Worm (Caenorhabditis elegans) whole organism, L4 larva: ENCODE data around the gene grd-8.

Experiments
- F10B5.3 ChIP-seq: sonication (generic microtip); optimal IDR thresholded peaks from 2 replicates; lab custom pipeline; 2016; ENCODE audit warnings: mild to moderate bottlenecking, missing genetic modification characterization, missing compliant biosample characterization
- aha-1 ChIP-seq: fragments of 150-350 bp; peaks from one replicate; lab custom pipeline; 2014; ENCODE audit warnings: missing biosample characterization, missing genetic modification characterization
- aly-2 ChIP-seq: sonication (generic microtip); optimal IDR thresholded peaks from 2 replicates; lab custom pipeline; 2018; ENCODE audit warnings: missing biosample characterization, missing genetic modification characterization
- egl-27 ChIP-seq: sonication (generic microtip); optimal IDR thresholded peaks from 3 replicates; lab custom pipeline; 2017; ENCODE audit warnings: missing biosample characterization, missing genetic modification reagents, missing genetic modification characterization
- lin-15B ChIP-seq: fragments of 150-350 bp; sonication (generic microtip); optimal IDR thresholded peaks from 3 replicates; lab custom pipeline; 2014; ENCODE audit warnings: missing biosample characterization, missing genetic modification characterization
- madf-5 ChIP-seq, 2 experiments: fragments of 200-800 bp; sonication (Bioruptor generic); IDR thresholded peaks; 2 replicates each; pipeline ENCODE4 v1.3.6; 2022; ENCODE audit warnings: missing compliant biosample characterization in 2 of 2, missing genetic modification characterization in 2 of 2
- nhr-11 ChIP-seq: fragments of 150-350 bp; optimal IDR thresholded peaks from 2 replicates; lab custom pipeline; 2014; ENCODE audit warnings: missing biosample characterization, missing genetic modification characterization
- nhr-25 ChIP-seq: sonication (generic microtip); optimal IDR thresholded peaks from 2 replicates; lab custom pipeline; 2017; ENCODE audit warnings: missing genetic modification characterization, mild to moderate bottlenecking, missing compliant biosample characterization, antibody characterized with exemption, moderate library complexity, borderline replicate concordance; ENCODE audit not compliant: insufficient read depth
- nhr-76 ChIP-seq: fragments of 150-350 bp; optimal IDR thresholded peaks from 2 replicates; lab custom pipeline; 2014; ENCODE audit warnings: missing biosample characterization, missing genetic modification characterization
- pqm-1 ChIP-seq: sonication (generic microtip); optimal IDR thresholded peaks from 2 replicates; lab custom pipeline; 2017; ENCODE audit warnings: missing biosample characterization, missing genetic modification characterization
- set-16 ChIP-seq: fragments of 200-800 bp; sonication (Bioruptor generic); IDR thresholded peaks from 2 replicates; pipeline ENCODE4 v1.3.6; 2022; ENCODE audit warnings: missing genetic modification reagents, missing genetic modification characterization, missing compliant biosample characterization
- unc-62 ChIP-seq, 3 experiments: fragments of 150-350 bp in 1 of 3; sonication (generic microtip); optimal IDR thresholded peaks in 2 of 3; peaks in 1 of 3; 1 replicate in 1 of 3; 2 replicates in 2 of 3; lab custom pipeline; 2014 to 2017; ENCODE audit warnings: missing biosample characterization in 3 of 3, missing genetic modification characterization in 3 of 3, missing genetic modification reagents in 3 of 3, missing genotype in 1 of 3

DNA sequence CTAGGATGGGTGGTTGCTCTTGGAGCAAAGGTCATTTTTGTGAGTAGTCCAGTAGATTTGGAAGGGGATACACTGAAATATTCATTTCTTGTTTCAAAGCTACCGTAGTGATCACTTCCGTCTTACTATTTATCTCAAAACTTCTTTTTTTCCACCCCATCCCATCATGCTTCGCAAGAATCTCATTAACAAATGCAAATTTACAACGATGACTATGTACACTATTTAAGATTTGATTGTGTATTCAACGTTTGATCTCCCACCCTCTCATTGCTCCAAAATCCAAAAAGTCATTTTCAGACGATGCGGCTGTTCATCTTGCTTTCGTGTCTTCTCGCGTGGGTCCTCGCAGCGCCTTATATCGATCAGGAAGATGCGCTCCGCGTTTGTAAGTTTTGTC lies 49.3 kb upstream of the grd-8 start, which contains the start of gene flp-21:
- TF ChIP-seq unc-62 (GFP tag; optimal IDR thresholded peaks at IDR 0.05 in 1 of 2; lab: Kevin White, UChicago) = no peak
- no peak for TF ChIP-seq unc-62 (tag; optimal IDR thresholded peaks at IDR 0.05; lab: Kevin White, UChicago)
- no peak for TF ChIP-seq pqm-1
- TF ChIP-seq aly-2 (tag; lab: Kevin White, UChicago) = no peak
- TF ChIP-seq nhr-76 (tag; lab: Kevin White, UChicago) = no peak
- no peak for TF ChIP-seq nhr-25
- TF ChIP-seq madf-5 (GFP tag; IDR thresholded peaks at IDR 0.05; lab: Robert Waterston, UW) = no peak
- TF ChIP-seq aha-1 = no peak
- TF ChIP-seq egl-27 = no peak
- TF ChIP-seq F10B5.3 (tag; lab: Kevin White, UChicago) = no peak
- no peak for TF ChIP-seq lin-15B (tag; lab: Kevin White, UChicago)
- TF ChIP-seq set-16 = no peak
- TF ChIP-seq nhr-11 (tag; lab: Kevin White, UChicago) = no peak
